Worm (Caenorhabditis elegans) whole organism, late embryonic: ENCODE data around the gene ergi-1.
A peak's percentile ranks its signal among the peaks of the same experiment; 100 is the strongest.

ENCODE experiments used
- C08G9.2 ChIP-seq: sonication (generic microtip); optimal IDR thresholded peaks from 2 replicates; lab custom pipeline; 2016; ENCODE audit warnings: mild to moderate bottlenecking, missing genetic modification characterization, moderate library complexity, missing compliant biosample characterization
- C38D4.7 ChIP-seq: fragments of 200-800 bp; sonication (Bioruptor generic); optimal IDR thresholded peaks from 2 replicates; lab custom pipeline; 2018; ENCODE audit warnings: mild to moderate bottlenecking, missing genetic modification characterization, moderate library complexity, missing compliant biosample characterization
- F13H6.1 ChIP-seq: sonication (generic microtip); optimal IDR thresholded peaks from 2 replicates; lab custom pipeline; 2016; ENCODE audit warnings: missing genetic modification characterization, missing compliant biosample characterization
- K02D7.2 ChIP-seq: sonication (generic microtip); optimal IDR thresholded peaks from 2 replicates; lab custom pipeline; 2017; ENCODE audit warnings: mild to moderate bottlenecking, missing genetic modification characterization, missing compliant biosample characterization
- K09A11.1 ChIP-seq: sonication (generic microtip); optimal IDR thresholded peaks from 2 replicates; lab custom pipeline; 2017; ENCODE audit warnings: antibody characterized with exemption, mild to moderate bottlenecking, missing genetic modification characterization, missing compliant biosample characterization; ENCODE audit not compliant: insufficient read depth
- T23F11.4 ChIP-seq: fragments of 200-800 bp; sonication (Bioruptor generic); optimal IDR thresholded peaks from 2 replicates; lab custom pipeline; 2018; ENCODE audit warnings: mild to moderate bottlenecking, missing genetic modification characterization, missing compliant biosample characterization
- ahr-1 ChIP-seq: sonication (generic microtip); optimal IDR thresholded peaks from 2 replicates; lab custom pipeline; 2016; ENCODE audit warnings: missing genetic modification characterization, missing compliant biosample characterization
- ceh-14 ChIP-seq: sonication (generic microtip); optimal IDR thresholded peaks from 2 replicates; lab custom pipeline; 2016; ENCODE audit warnings: missing genotype, missing genetic modification characterization, missing compliant biosample characterization
- ceh-19 ChIP-seq: fragments of 200-800 bp; sonication (Bioruptor generic); optimal IDR thresholded peaks from 2 replicates; lab custom pipeline; 2018; ENCODE audit warnings: mild to moderate bottlenecking, missing genetic modification characterization, missing compliant biosample characterization
- ceh-2 ChIP-seq: sonication (generic microtip); optimal IDR thresholded peaks from 2 replicates; lab custom pipeline; 2016; ENCODE audit warnings: missing genotype, missing genetic modification characterization, missing compliant biosample characterization
- ceh-24 ChIP-seq: sonication (generic microtip); optimal IDR thresholded peaks from 2 replicates; lab custom pipeline; 2016; ENCODE audit warnings: mild to moderate bottlenecking, missing genetic modification characterization, missing compliant biosample characterization
- ceh-34 ChIP-seq: sonication (generic microtip); optimal IDR thresholded peaks from 2 replicates; lab custom pipeline; 2016; ENCODE audit warnings: mild to moderate bottlenecking, missing genetic modification characterization, missing compliant biosample characterization
- ceh-45 ChIP-seq: fragments of 200-800 bp; sonication (Bioruptor generic); IDR thresholded peaks from 2 replicates; pipeline ENCODE4 v1.3.6; 2022; ENCODE audit warnings: missing genetic modification reagents, missing genetic modification characterization, missing compliant biosample characterization
- ceh-9 ChIP-seq: sonication (generic microtip); optimal IDR thresholded peaks from 2 replicates; lab custom pipeline; 2016; ENCODE audit warnings: mild to moderate bottlenecking, missing genetic modification characterization, inconsistent platforms, missing compliant biosample characterization
- dmd-4 ChIP-seq: sonication (generic microtip); optimal IDR thresholded peaks from 2 replicates; lab custom pipeline; 2016; ENCODE audit warnings: borderline replicate concordance, missing genetic modification characterization, missing compliant biosample characterization
- ets-4 ChIP-seq: sonication (generic microtip); optimal IDR thresholded peaks from 2 replicates; lab custom pipeline; 2016; ENCODE audit warnings: missing genetic modification characterization, missing compliant biosample characterization
- eyg-1 ChIP-seq: sonication (generic microtip); optimal IDR thresholded peaks from 2 replicates; lab custom pipeline; 2016; ENCODE audit warnings: missing genotype, missing genetic modification characterization, missing compliant biosample characterization
- fkh-10 ChIP-seq: fragments of 150-350 bp; optimal IDR thresholded peaks from 2 replicates; lab custom pipeline; 2014; ENCODE audit warnings: missing biosample characterization, missing genetic modification reagents, missing genetic modification characterization
- fkh-6 ChIP-seq: sonication (generic microtip); optimal IDR thresholded peaks from 2 replicates; lab custom pipeline; 2016; ENCODE audit warnings: missing genetic modification characterization, missing compliant biosample characterization
- gmeb-2 ChIP-seq: sonication (generic microtip); optimal IDR thresholded peaks from 2 replicates; lab custom pipeline; 2016; ENCODE audit warnings: missing genetic modification characterization, inconsistent platforms, missing compliant biosample characterization
- hlh-13 ChIP-seq: fragments of 200-800 bp; sonication (Bioruptor generic); optimal IDR thresholded peaks from 2 replicates; lab custom pipeline; 2018; ENCODE audit warnings: mild to moderate bottlenecking, missing genetic modification characterization, missing compliant biosample characterization
- lim-6 ChIP-seq: sonication (generic microtip); optimal IDR thresholded peaks from 2 replicates; lab custom pipeline; 2016; ENCODE audit warnings: missing genetic modification characterization, missing compliant biosample characterization
- lin-11 ChIP-seq: fragments of 200-800 bp; sonication (Bioruptor generic); optimal IDR thresholded peaks from 2 replicates; lab custom pipeline; 2018; ENCODE audit warnings: mild to moderate bottlenecking, missing genetic modification characterization, missing compliant biosample characterization
- mec-3 ChIP-seq: sonication (generic microtip); optimal IDR thresholded peaks from 2 replicates; lab custom pipeline; 2016; ENCODE audit warnings: borderline replicate concordance, missing genetic modification characterization, missing compliant biosample characterization
- nfya-1 ChIP-seq: sonication (generic microtip); optimal IDR thresholded peaks from 2 replicates; lab custom pipeline; 2017; ENCODE audit warnings: missing genetic modification characterization, mild to moderate bottlenecking, missing compliant biosample characterization, antibody characterized with exemption, moderate library complexity
- nhr-11 ChIP-seq: fragments of 150-350 bp; optimal IDR thresholded peaks from 2 replicates; lab custom pipeline; 2014; ENCODE audit warnings: missing biosample characterization, missing genetic modification characterization
- nhr-232 ChIP-seq: sonication (generic microtip); optimal IDR thresholded peaks from 2 replicates; lab custom pipeline; 2016; ENCODE audit warnings: missing genetic modification characterization, missing compliant biosample characterization
- npax-4 ChIP-seq: sonication (generic microtip); optimal IDR thresholded peaks from 2 replicates; lab custom pipeline; 2016; ENCODE audit warnings: missing genetic modification characterization, missing compliant biosample characterization
- odd-2 ChIP-seq: sonication (generic microtip); optimal IDR thresholded peaks from 2 replicates; lab custom pipeline; 2017; ENCODE audit warnings: antibody characterized with exemption, mild to moderate bottlenecking, missing genetic modification characterization, missing compliant biosample characterization
- pag-3 ChIP-seq: sonication (generic microtip); optimal IDR thresholded peaks from 2 replicates; lab custom pipeline; 2016; ENCODE audit warnings: missing compliant biosample characterization, missing genetic modification characterization, borderline replicate concordance
- pat-9 ChIP-seq: fragments of 200-800 bp; sonication (Bioruptor generic); optimal IDR thresholded peaks from 2 replicates; lab custom pipeline; 2018; ENCODE audit warnings: mild to moderate bottlenecking, missing genetic modification characterization, moderate library complexity, missing compliant biosample characterization
- pqm-1 ChIP-seq: sonication (generic microtip); optimal IDR thresholded peaks from 2 replicates; lab custom pipeline; 2016; ENCODE audit warnings: missing genetic modification characterization, missing compliant biosample characterization
- ref-2 ChIP-seq: sonication (generic microtip); optimal IDR thresholded peaks from 2 replicates; lab custom pipeline; 2016; ENCODE audit warnings: missing genetic modification characterization, missing compliant biosample characterization
- sox-2 ChIP-seq: fragments of 200-800 bp; sonication (Bioruptor generic); IDR thresholded peaks from 2 replicates; pipeline ENCODE4 v1.3.6; 2022; ENCODE audit warnings: missing genetic modification reagents, missing genetic modification characterization, missing compliant biosample characterization
- sox-4 ChIP-seq: sonication (generic microtip); optimal IDR thresholded peaks from 2 replicates; lab custom pipeline; 2017; ENCODE audit warnings: mild to moderate bottlenecking, missing genetic modification characterization, inconsistent platforms, missing compliant biosample characterization
- syd-9 ChIP-seq: sonication (generic microtip); optimal IDR thresholded peaks from 2 replicates; lab custom pipeline; 2016; ENCODE audit warnings: mild to moderate bottlenecking, missing genetic modification characterization, moderate library complexity, missing compliant biosample characterization
- tbx-2 ChIP-seq: sonication (generic microtip); optimal IDR thresholded peaks from 2 replicates; lab custom pipeline; 2016; ENCODE audit warnings: missing genetic modification characterization, missing compliant biosample characterization
- unc-3 ChIP-seq, 2 experiments: fragments of 200-800 bp in 1 of 2; sonication (Bioruptor generic) in 1 of 2; sonication (generic microtip) in 1 of 2; conservative IDR thresholded peaks in 1 of 2; optimal IDR thresholded peaks in 1 of 2; 2 replicates each; pipeline versions ENCODE4 v1.3.6 to Lab custom; 2016 to 2022; ENCODE audit warnings: missing compliant biosample characterization in 2 of 2, missing genetic modification characterization in 2 of 2, missing genetic modification reagents in 1 of 2
- unc-42 ChIP-seq: sonication (generic microtip); optimal IDR thresholded peaks from 2 replicates; lab custom pipeline; 2016; ENCODE audit warnings: missing genotype, missing genetic modification characterization, missing compliant biosample characterization
- unc-86 ChIP-seq: sonication (generic microtip); optimal IDR thresholded peaks from 2 replicates; lab custom pipeline; 2016; ENCODE audit warnings: missing genetic modification characterization, missing compliant biosample characterization
- ztf-16 ChIP-seq: sonication (generic microtip); optimal IDR thresholded peaks from 2 replicates; lab custom pipeline; 2017; ENCODE audit warnings: missing genetic modification characterization, missing compliant biosample characterization

ergi-1 gene

ce11 chrX:2043224-2043623 is 8.2 kb upstream of the ergi-1 start (continued):
- TF ChIP-seq ceh-19 (GFP tag; lab: Kevin White, UChicago) (peak; percentile 77), ceh-34 (peak; percentile 83), ceh-2 (peak; percentile 58), K09A11.1 (tag; lab: Kevin White, UChicago) (no peak), K02D7.2 (no peak), ceh-9 (tag; lab: Kevin White, UChicago) (no peak), odd-2 (no peak), ahr-1 (tag; lab: Kevin White, UChicago) (no peak), F13H6.1 (tag; lab: Kevin White, UChicago) (no peak), ets-4 (tag; lab: Kevin White, UChicago) (no peak), nhr-11 (tag; lab: Kevin White, UChicago) (no peak), dmd-4 (tag; lab: Kevin White, UChicago) (no peak), fkh-10 (no peak), pqm-1 (tag; lab: Kevin White, UChicago) (no peak), ref-2 (tag; lab: Kevin White, UChicago) (peak; percentile 29), lim-6 (no peak), unc-3 (GFP tag; conservative IDR thresholded peaks at IDR 0.05; lab: Robert Waterston, UW) (no peak), unc-3 (tag; optimal IDR thresholded peaks at IDR 0.05; lab: Kevin White, UChicago) (no peak), pat-9 (tag; lab: Kevin White, UChicago) (no peak), sox-4 (tag; lab: Kevin White, UChicago) (peak; percentile 4), C08G9.2 (no peak), unc-42 (peak; percentile 41), C38D4.7 (GFP tag; lab: Kevin White, UChicago) (no peak), mec-3 (tag; lab: Kevin White, UChicago) (no peak), pag-3 (tag; lab: Kevin White, UChicago) (no peak), tbx-2 (tag; lab: Kevin White, UChicago) (peak; percentile 12), ceh-14 (no peak), npax-4 (no peak), ceh-45 (GFP tag; lab: Robert Waterston, UW) (no peak), gmeb-2 (tag; lab: Kevin White, UChicago) (peak; percentile 7), nfya-1 (tag; lab: Kevin White, UChicago) (no peak), lin-11 (no peak), eyg-1 (no peak), syd-9 (tag; lab: Kevin White, UChicago) (no peak), unc-86 (tag; lab: Kevin White, UChicago) (no peak), T23F11.4 (GFP tag; lab: Kevin White, UChicago) (no peak), sox-2 (GFP tag; lab: Robert Waterston, UW) (peak; percentile 30; the same call in 1 of the 2 replicates)
- TF ChIP-seq, all 69 proteins: peak for 12

- TF ChIP-seq ceh-34 (peak; percentile 86), C08G9.2 (no peak)
These were observed 7.5 kb upstream of the ergi-1 start for ce11 chrX:2042621-2043020.

- TF ChIP-seq hlh-13 (GFP tag; lab: Kevin White, UChicago) = no peak
- no peak for TF ChIP-seq C08G9.2
- TF ChIP-seq ceh-45 (GFP tag; lab: Robert Waterston, UW) = no peak
- no peak for TF ChIP-seq ceh-24 (tag; lab: Kevin White, UChicago)
- no peak for TF ChIP-seq K02D7.2
- TF ChIP-seq T23F11.4 (GFP tag; lab: Kevin White, UChicago) = no peak
- TF ChIP-seq nfya-1 (tag; lab: Kevin White, UChicago) = no peak
- TF ChIP-seq fkh-6 = no peak
- no peak for TF ChIP-seq lim-6
- TF ChIP-seq eyg-1 = no peak
- TF ChIP-seq K09A11.1 (tag; lab: Kevin White, UChicago) = no peak
- no peak for TF ChIP-seq nhr-232 (tag; lab: Kevin White, UChicago)
- no peak for TF ChIP-seq ztf-16 (tag; lab: Kevin White, UChicago)
- no peak for TF ChIP-seq syd-9 (tag; lab: Kevin White, UChicago)
- no peak for TF ChIP-seq fkh-10
These were observed 6.5 kb upstream of the ergi-1 start for ce11 chrX:2041448-2042138.
